Fruit fly (Drosophila melanogaster) whole organism, embryonic: ENCODE results near the gene CG4991.

ENCODE experiments used
- Asciz ChIP-seq: fragments of 200-800 bp; sonication (Bioruptor generic); optimal IDR thresholded peaks from 2 replicates; lab custom pipeline; 2017; ENCODE audit warnings: missing biosample characterization, mild to moderate bottlenecking, missing genetic modification characterization, missing genetic modification reagents
- Bteb2 ChIP-seq: fragments of 200-800 bp; sonication (Bioruptor generic); optimal IDR thresholded peaks from 2 replicates; lab custom pipeline; 2016; ENCODE audit warnings: missing biosample characterization, missing genetic modification characterization
- CG10654 ChIP-seq: fragments of 200-800 bp; sonication (Bioruptor generic); optimal IDR thresholded peaks from 2 replicates; lab custom pipeline; 2016; ENCODE audit warnings: missing biosample characterization, missing genetic modification characterization
- CG1233 ChIP-seq: fragments of 200-800 bp; sonication (Bioruptor generic); optimal IDR thresholded peaks from 4 replicates; lab custom pipeline; 2018; ENCODE audit warnings: missing biosample characterization, mild to moderate bottlenecking, missing genetic modification characterization
- CG13624 ChIP-seq: fragments of 200-800 bp; sonication (Bioruptor generic); optimal IDR thresholded peaks from 2 replicates; lab custom pipeline; 2016; ENCODE audit warnings: missing biosample characterization, missing genetic modification characterization
- CG15269 ChIP-seq: fragments of 200-800 bp; sonication (Bioruptor generic); optimal IDR thresholded peaks from 2 replicates; lab custom pipeline; 2018; ENCODE audit warnings: missing biosample characterization, mild to moderate bottlenecking, missing genetic modification characterization, moderate library complexity
- CG15514 ChIP-seq: fragments of 200-800 bp; sonication (Bioruptor generic); optimal IDR thresholded peaks from 3 replicates; lab custom pipeline; 2017; ENCODE audit warnings: missing biosample characterization, missing genetic modification characterization, mild to moderate bottlenecking, moderate library complexity, missing genetic modification reagents
- CG2199 ChIP-seq: fragments of 200-800 bp; sonication (Bioruptor generic); IDR thresholded peaks from 3 replicates; pipeline ENCODE4 v1.3.6; 2022; ENCODE audit warnings: missing biosample characterization, missing genetic modification characterization
- CG30403 ChIP-seq: fragments of 200-800 bp; sonication (Bioruptor generic); optimal IDR thresholded peaks from 3 replicates; lab custom pipeline; 2016; ENCODE audit warnings: missing biosample characterization, missing genetic modification characterization
- CG34422 ChIP-seq: fragments of 200-800 bp; sonication (Bioruptor generic); IDR thresholded peaks from 3 replicates; pipeline ENCODE4 v1.3.6; 2022; ENCODE audit warnings: missing biosample characterization, missing genetic modification characterization
- CG4360 ChIP-seq: fragments of 200-800 bp; sonication (Bioruptor generic); IDR thresholded peaks from 2 replicates; pipeline ENCODE4 v1.3.6; 2022; ENCODE audit warnings: missing biosample characterization, missing genetic modification characterization
- CG6272 ChIP-seq: fragments of 200-800 bp; sonication (Bioruptor generic); IDR thresholded peaks from 2 replicates; pipeline ENCODE4 v1.3.6; 2022; ENCODE audit warnings: missing biosample characterization, missing genetic modification characterization
- CG7357 ChIP-seq: fragments of 200-800 bp; sonication (Bioruptor generic); IDR thresholded peaks from 3 replicates; pipeline ENCODE4 v1.3.6; 2022; ENCODE audit warnings: missing biosample characterization, missing genetic modification characterization
- CG7372 ChIP-seq: fragments of 200-800 bp; sonication (Bioruptor generic); IDR thresholded peaks from 2 replicates; pipeline ENCODE4 v1.3.6; 2022; ENCODE audit warnings: missing biosample characterization, missing genetic modification characterization
- CG9932 ChIP-seq: fragments of 200-800 bp; sonication (Bioruptor generic); IDR thresholded peaks from 2 replicates; pipeline ENCODE4 v1.3.6; 2022; ENCODE audit warnings: missing biosample characterization, missing genetic modification characterization
- Chrac-16 ChIP-seq: fragments of 200-800 bp; sonication (Bioruptor generic); optimal IDR thresholded peaks from 3 replicates; lab custom pipeline; 2016; ENCODE audit warnings: missing biosample characterization, missing genetic modification characterization
- Fer1 ChIP-seq: fragments of 200-800 bp; sonication (Bioruptor generic); optimal IDR thresholded peaks from 2 replicates; lab custom pipeline; 2017; ENCODE audit warnings: missing biosample characterization, mild to moderate bottlenecking, missing genetic modification characterization
- Gsc ChIP-seq: fragments of 200-800 bp; sonication (Bioruptor generic); IDR thresholded peaks from 2 replicates; pipeline ENCODE4 v1.3.6; 2022; ENCODE audit warnings: missing biosample characterization, missing genetic modification characterization
- H15 ChIP-seq: fragments of 200-800 bp; sonication (Bioruptor generic); IDR thresholded peaks from 3 replicates; pipeline ENCODE4 v1.3.6; 2022; ENCODE audit warnings: missing biosample characterization, missing genetic modification characterization
- HLHmδ ChIP-seq: fragments of 200-800 bp; sonication (Bioruptor generic); optimal IDR thresholded peaks from 2 replicates; lab custom pipeline; 2018; ENCODE audit warnings: missing biosample characterization, mild to moderate bottlenecking, missing genetic modification characterization, moderate library complexity
- HmgD ChIP-seq: fragments of 200-800 bp; sonication (Bioruptor generic); optimal IDR thresholded peaks from 3 replicates; lab custom pipeline; 2016; ENCODE audit warnings: missing biosample characterization, missing genetic modification characterization
- HmgZ ChIP-seq: fragments of 200-800 bp; sonication (Bioruptor generic); optimal IDR thresholded peaks from 2 replicates; lab custom pipeline; 2018; ENCODE audit warnings: missing biosample characterization, mild to moderate bottlenecking, missing genetic modification characterization
- Hr78 ChIP-seq, 2 experiments: fragments of 200-800 bp in 1 of 2; fragments of >200 bp in 1 of 2; sonication (Bioruptor generic) in 1 of 2; optimal IDR thresholded peaks; 2 replicates each; lab custom pipeline; 2017 to 2019; ENCODE audit warnings: missing biosample characterization in 2 of 2, missing genetic modification characterization in 2 of 2, mild to moderate bottlenecking in 1 of 2, moderate library complexity in 1 of 2
- MESR4 ChIP-seq: fragments of 200-800 bp; sonication (Bioruptor generic); optimal IDR thresholded peaks from 2 replicates; lab custom pipeline; 2018; ENCODE audit warnings: missing biosample characterization, mild to moderate bottlenecking, missing genetic modification characterization, moderate library complexity
- PHDP ChIP-seq: fragments of 200-800 bp; sonication (Bioruptor generic); optimal IDR thresholded peaks from 3 replicates; lab custom pipeline; 2018; ENCODE audit warnings: missing biosample characterization, mild to moderate bottlenecking, missing genetic modification characterization, moderate library complexity
- Poxn ChIP-seq: fragments of 200-800 bp; sonication (Bioruptor generic); IDR thresholded peaks from 2 replicates; pipeline ENCODE4 v1.3.6; 2022; ENCODE audit warnings: missing biosample characterization, missing genetic modification characterization
- Tbp ChIP-seq: fragments of >200 bp; optimal IDR thresholded peaks from 2 replicates; lab custom pipeline; 2018; ENCODE audit warnings: missing biosample characterization, missing genetic modification characterization
- al ChIP-seq: fragments of 200-800 bp; sonication (Bioruptor generic); IDR thresholded peaks from 2 replicates; pipeline ENCODE4 v1.3.6; 2022; ENCODE audit warnings: missing biosample characterization, missing genetic modification characterization
- ato ChIP-seq: fragments of 200-800 bp; sonication (Bioruptor generic); IDR thresholded peaks from 2 replicates; pipeline ENCODE4 v1.3.6; 2022; ENCODE audit warnings: missing biosample characterization, missing genetic modification characterization; ENCODE audit not compliant: partially characterized antibody
- cas ChIP-seq: fragments of 200-800 bp; sonication (Bioruptor generic); IDR thresholded peaks from 2 replicates; pipeline ENCODE4 v1.3.6; 2022; ENCODE audit warnings: missing biosample characterization, missing genetic modification characterization
- danr ChIP-seq: fragments of 200-800 bp; sonication (Bioruptor generic); IDR thresholded peaks from 2 replicates; pipeline ENCODE4 v1.3.6; 2022; ENCODE audit warnings: missing biosample characterization, missing genetic modification characterization
- dati ChIP-seq: fragments of 200-800 bp; sonication (Bioruptor generic); IDR thresholded peaks from 2 replicates; pipeline ENCODE4 v1.3.6; 2022; ENCODE audit warnings: missing biosample characterization, missing genetic modification characterization
- dmrt11E ChIP-seq: fragments of 200-800 bp; sonication (Bioruptor generic); optimal IDR thresholded peaks from 3 replicates; lab custom pipeline; 2018; ENCODE audit warnings: missing biosample characterization, mild to moderate bottlenecking, missing genetic modification characterization, moderate library complexity
- fd64A ChIP-seq: fragments of 200-800 bp; sonication (Bioruptor generic); optimal IDR thresholded peaks from 3 replicates; lab custom pipeline; 2018; ENCODE audit warnings: missing biosample characterization, mild to moderate bottlenecking, missing genetic modification characterization
- fd96Cb ChIP-seq: fragments of 200-800 bp; sonication (Bioruptor generic); optimal IDR thresholded peaks from 2 replicates; lab custom pipeline; 2018; ENCODE audit warnings: missing biosample characterization, mild to moderate bottlenecking, missing genetic modification characterization, moderate library complexity
- fru ChIP-seq: fragments of >200 bp; optimal IDR thresholded peaks from 2 replicates; lab custom pipeline; 2017
- ftz-f1 ChIP-seq: fragments of 200-800 bp; sonication (Bioruptor generic); optimal IDR thresholded peaks from 2 replicates; lab custom pipeline; 2016; ENCODE audit warnings: missing biosample characterization, missing genetic modification characterization
- gcm ChIP-seq: fragments of 200-800 bp; sonication (Bioruptor generic); optimal IDR thresholded peaks from 2 replicates; lab custom pipeline; 2019; ENCODE audit warnings: missing biosample characterization, mild to moderate bottlenecking, missing genetic modification characterization, moderate library complexity
- grau ChIP-seq: fragments of 200-800 bp; optimal IDR thresholded peaks from 3 replicates; lab custom pipeline; 2019; ENCODE audit warnings: missing biosample characterization, mild to moderate bottlenecking, missing genetic modification characterization, moderate library complexity
- h ChIP-seq: fragments of >200 bp; optimal IDR thresholded peaks from 2 replicates; lab custom pipeline; 2017
- jigr1 ChIP-seq: fragments of 200-800 bp; sonication (Bioruptor generic); IDR thresholded peaks from 3 replicates; pipeline ENCODE4 v1.3.6; 2022; ENCODE audit warnings: missing biosample characterization, missing genetic modification characterization
- jing ChIP-seq: fragments of 200-800 bp; sonication (Bioruptor generic); optimal IDR thresholded peaks from 2 replicates; lab custom pipeline; 2018; ENCODE audit warnings: missing biosample characterization, mild to moderate bottlenecking, missing genetic modification characterization
- lov ChIP-seq, 2 experiments: fragments of 200-800 bp in 1 of 2; fragments of >200 bp in 1 of 2; sonication (Bioruptor generic) in 1 of 2; IDR thresholded peaks in 1 of 2; optimal IDR thresholded peaks in 1 of 2; 2 replicates in 1 of 2; 3 replicates in 1 of 2; pipeline versions ENCODE4 v1.3.6 to Lab custom; 2017 to 2022; ENCODE audit warnings: missing biosample characterization in 1 of 2, missing genetic modification characterization in 1 of 2
- otp ChIP-seq: fragments of 200-800 bp; sonication (Bioruptor generic); IDR thresholded peaks from 3 replicates; pipeline ENCODE4, ENCODE4 v1.3.6; 2022; ENCODE audit warnings: missing biosample characterization, missing genetic modification characterization
- pros ChIP-seq: fragments of 200-800 bp; sonication (Bioruptor generic); optimal IDR thresholded peaks from 3 replicates; lab custom pipeline; 2019; ENCODE audit warnings: missing biosample characterization, mild to moderate bottlenecking, missing genetic modification characterization, moderate library complexity
- pum ChIP-seq: fragments of 200-800 bp; sonication (Bioruptor generic); optimal IDR thresholded peaks from 2 replicates; lab custom pipeline; 2016; ENCODE audit warnings: missing biosample characterization, missing genetic modification characterization
- sisA ChIP-seq: fragments of 200-800 bp; sonication (Bioruptor generic); IDR thresholded peaks from 2 replicates; pipeline ENCODE4 v1.3.6; 2022; ENCODE audit warnings: missing biosample characterization, missing genetic modification characterization
- sug ChIP-seq: fragments of 200-800 bp; optimal IDR thresholded peaks from 2 replicates; lab custom pipeline; 2019; ENCODE audit warnings: missing biosample characterization, mild to moderate bottlenecking, missing genetic modification characterization, moderate library complexity
- tna ChIP-seq: fragments of 200-800 bp; sonication (Bioruptor generic); IDR thresholded peaks from 2 replicates; pipeline ENCODE4 v1.3.6; 2022; ENCODE audit warnings: missing biosample characterization, missing genetic modification characterization; ENCODE audit not compliant: partially characterized antibody
- zfh2 ChIP-seq: fragments of 200-800 bp; sonication (Bioruptor generic); optimal IDR thresholded peaks from 2 replicates; lab custom pipeline; 2016; ENCODE audit warnings: missing biosample characterization, missing genetic modification characterization

The CG4991 gene

DNA sequence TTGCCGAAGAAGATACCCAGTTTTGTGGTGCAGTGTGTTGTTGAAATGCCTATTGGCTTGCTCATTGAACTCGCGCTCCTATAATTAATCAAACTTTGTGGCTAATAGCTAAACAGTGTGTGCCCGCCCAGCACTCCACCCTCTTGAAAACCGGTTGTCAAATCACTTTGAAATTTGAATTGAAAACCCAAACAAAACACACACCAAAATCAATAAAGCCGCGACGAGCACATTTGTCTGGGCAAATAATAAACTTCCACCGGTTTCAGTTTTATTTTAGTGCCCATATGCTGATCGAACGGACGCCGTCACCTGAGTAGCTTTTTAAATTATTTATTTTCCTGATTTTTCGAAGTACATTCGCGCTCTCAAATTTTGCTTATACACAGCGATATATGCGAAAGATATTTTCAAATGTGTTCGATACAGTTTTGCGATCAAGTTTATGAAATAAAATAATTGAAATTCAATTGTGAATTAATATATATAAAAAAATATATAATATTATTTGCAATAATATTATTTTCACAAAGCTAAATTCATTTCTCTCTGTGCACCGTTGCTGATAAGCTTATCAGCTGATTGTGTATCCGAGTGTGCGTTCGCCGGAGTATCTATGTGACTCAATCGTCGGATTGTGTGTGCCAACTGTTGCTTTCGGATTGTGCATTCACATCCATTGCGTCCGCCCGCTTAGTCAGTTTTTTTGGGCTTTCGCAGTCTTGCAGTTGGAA, 38.2 kb downstream of the CG4991 start (continued):
- TF ChIP-seq danr (peak; percentile 64), jigr1 (no peak), jing (GFP tag; lab: Kevin White, UChicago) (no peak), fd64A (GFP tag; lab: Kevin White, UChicago) (peak; percentile 4), tna (GFP tag; lab: Robert Waterston, UW) (no peak), otp (peak; percentile 62; the same call in 2 of the 3 replicates), Asciz (peak; percentile 81), H15 (peak; percentile 62; the same call in 1 of the 3 replicates), lov (optimal IDR thresholded peaks at IDR 0.05; lab: Kevin White, UChicago) (no peak), lov (GFP tag; IDR thresholded peaks at IDR 0.05; lab: Robert Waterston, UW) (no peak), pros (no peak), CG6272 (GFP tag; lab: Robert Waterston, UW) (peak; percentile 56; the same call in 1 of the 2 replicates), CG34422 (GFP tag; lab: Robert Waterston, UW) (peak; percentile 81), CG30403 (peak; percentile 60), pum (GFP tag; lab: Kevin White, UChicago) (no peak), grau (tag; lab: Kevin White, UChicago) (peak; percentile 88), CG15269 (tag; lab: Kevin White, UChicago) (peak; percentile 90), cas (GFP tag; lab: Robert Waterston, UW) (peak; percentile 59), CG7357 (GFP tag; lab: Robert Waterston, UW) (peak; percentile 49; the same call in 1 of the 3 replicates), fd96Cb (peak; percentile 80), CG4360 (GFP tag; lab: Robert Waterston, UW) (peak; percentile 25; the same call in 1 of the 2 replicates), fru (lab: Kevin White, UChicago) (no peak), sug (tag; lab: Kevin White, UChicago) (peak; percentile 65), Fer1 (peak; percentile 89), CG10654 (GFP tag; lab: Kevin White, UChicago) (peak; percentile 66), Tbp (GFP tag; lab: Kevin White, UChicago) (no peak), ato (no peak), h (lab: Kevin White, UChicago) (no peak), sisA (GFP tag; lab: Robert Waterston, UW) (peak; percentile 75), HLHmδ (GFP tag; lab: Kevin White, UChicago) (no peak), Gsc (GFP tag; lab: Robert Waterston, UW) (no peak), CG9932 (GFP tag; lab: Robert Waterston, UW) (no peak; the same call in none of the 2 replicates), MESR4 (GFP tag; lab: Kevin White, UChicago) (no peak), Bteb2 (GFP tag; lab: Kevin White, UChicago) (no peak), CG7372 (GFP tag; lab: Robert Waterston, UW) (peak; percentile 47; the same call in 1 of the 2 replicates), zfh2 (no peak), HmgZ (tag; lab: Kevin White, UChicago) (peak; percentile 56), Poxn (GFP tag; lab: Robert Waterston, UW) (no peak), CG2199 (GFP tag; lab: Robert Waterston, UW) (0 out of 3 replicates have a peak, but pooled peaks have one; percentile 54), CG13624 (GFP tag; lab: Kevin White, UChicago) (no peak), dmrt11E (tag; lab: Kevin White, UChicago) (peak; percentile 69), gcm (peak; percentile 75), CG15514 (GFP tag; lab: Kevin White, UChicago) (peak; percentile 63), dati (GFP tag; lab: Robert Waterston, UW) (no peak), CG1233 (GFP tag; lab: Kevin White, UChicago) (peak; percentile 76), Hr78 (GFP tag; optimal IDR thresholded peaks at IDR 0.05; lab: Kevin White, UChicago) (peak in 1 of 2 experiments; percentile 46), PHDP (tag; lab: Kevin White, UChicago) (peak; percentile 87), al (GFP tag; lab: Robert Waterston, UW) (peak; percentile 74), Chrac-16 (GFP tag; lab: Kevin White, UChicago) (peak; percentile 49), ftz-f1 (GFP tag; lab: Kevin White, UChicago) (no peak), HmgD (GFP tag; lab: Kevin White, UChicago) (no peak)
